Worm (Caenorhabditis elegans) whole organism, young adult: ENCODE measurements around the gene sre-40.

Experiments used
- F33H1.4 ChIP-seq: fragments of 200-800 bp; sonication (Bioruptor generic); IDR thresholded peaks from 2 replicates; pipeline ENCODE4 v1.3.6; 2022; ENCODE audit warnings: missing genetic modification reagents, missing genetic modification characterization, missing compliant biosample characterization
- F49E8.2 ChIP-seq: sonication (generic microtip); optimal IDR thresholded peaks from 3 replicates; lab custom pipeline; 2017; ENCODE audit warnings: missing genetic modification characterization, mild to moderate bottlenecking, missing compliant biosample characterization, antibody characterized with exemption, moderate library complexity; ENCODE audit not compliant: insufficient read depth
- K11D2.4 ChIP-seq: fragments of 200-800 bp; sonication (Bioruptor generic); IDR thresholded peaks from 2 replicates; pipeline ENCODE4 v1.3.6; 2022; ENCODE audit warnings: missing genetic modification reagents, missing genetic modification characterization, missing compliant biosample characterization
- ZK185.1 ChIP-seq: sonication (generic microtip); optimal IDR thresholded peaks from 2 replicates; lab custom pipeline; 2016; ENCODE audit warnings: mild to moderate bottlenecking, missing genetic modification characterization, missing compliant biosample characterization; ENCODE audit not compliant: poor library complexity, severe bottlenecking
- athp-1 ChIP-seq: sonication (generic microtip); optimal IDR thresholded peaks from 2 replicates; lab custom pipeline; 2017; ENCODE audit warnings: mild to moderate bottlenecking, missing genetic modification characterization, missing compliant biosample characterization
- ceh-40 ChIP-seq: fragments of 200-800 bp; sonication (Bioruptor generic); IDR thresholded peaks from 2 replicates; pipeline ENCODE4 v1.3.6; 2022; ENCODE audit warnings: missing genetic modification characterization, missing compliant biosample characterization
- mxl-1 ChIP-seq: sonication (generic microtip); optimal IDR thresholded peaks from 2 replicates; lab custom pipeline; 2016; ENCODE audit warnings: missing genetic modification characterization, missing compliant biosample characterization
- nfya-2 ChIP-seq: fragments of 200-800 bp; sonication (Bioruptor generic); IDR thresholded peaks from 2 replicates; pipeline ENCODE4 v1.3.6; 2022; ENCODE audit warnings: missing genetic modification reagents, missing genetic modification characterization, missing compliant biosample characterization
- nfyb-1 ChIP-seq: fragments of 200-800 bp; sonication (Bioruptor generic); IDR thresholded peaks from 2 replicates; pipeline ENCODE4 v1.3.6; 2022; ENCODE audit warnings: missing genetic modification reagents, missing genetic modification characterization, missing compliant biosample characterization
- sea-2 ChIP-seq: fragments of 200-800 bp; sonication (Bioruptor generic); IDR thresholded peaks from 2 replicates; pipeline ENCODE4 v1.3.6; 2022; ENCODE audit warnings: missing genetic modification characterization, missing compliant biosample characterization
- snpc-1.1 ChIP-seq: sonication (generic microtip); optimal IDR thresholded peaks from 2 replicates; lab custom pipeline; 2017; ENCODE audit warnings: missing genetic modification characterization, mild to moderate bottlenecking, missing compliant biosample characterization, antibody characterized with exemption, moderate library complexity, missing genotype, missing genetic modification reagents; ENCODE audit not compliant: insufficient read depth
- snpc-4 ChIP-seq, 5 experiments: fragments of 150-350 bp in 1 of 5; sonication (generic microtip) in 4 of 5; optimal IDR thresholded peaks; 2 replicates each; lab custom pipeline; 2014 to 2018; ENCODE audit warnings: missing genetic modification characterization in 5 of 5, missing biosample characterization in 3 of 5, antibody characterized with exemption in 2 of 5, mild to moderate bottlenecking in 2 of 5, missing compliant biosample characterization in 2 of 5, missing genotype in 2 of 5, moderate library complexity in 2 of 5, missing genetic modification reagents in 1 of 5
- unc-130 ChIP-seq: sonication (generic microtip); optimal IDR thresholded peaks from 2 replicates; lab custom pipeline; 2016; ENCODE audit warnings: missing genetic modification reagents, missing genetic modification characterization, missing compliant biosample characterization
- ztf-18 ChIP-seq: sonication (generic microtip); optimal IDR thresholded peaks from 2 replicates; lab custom pipeline; 2016; ENCODE audit warnings: missing genotype, mild to moderate bottlenecking, missing genetic modification characterization, missing compliant biosample characterization

DNA sequence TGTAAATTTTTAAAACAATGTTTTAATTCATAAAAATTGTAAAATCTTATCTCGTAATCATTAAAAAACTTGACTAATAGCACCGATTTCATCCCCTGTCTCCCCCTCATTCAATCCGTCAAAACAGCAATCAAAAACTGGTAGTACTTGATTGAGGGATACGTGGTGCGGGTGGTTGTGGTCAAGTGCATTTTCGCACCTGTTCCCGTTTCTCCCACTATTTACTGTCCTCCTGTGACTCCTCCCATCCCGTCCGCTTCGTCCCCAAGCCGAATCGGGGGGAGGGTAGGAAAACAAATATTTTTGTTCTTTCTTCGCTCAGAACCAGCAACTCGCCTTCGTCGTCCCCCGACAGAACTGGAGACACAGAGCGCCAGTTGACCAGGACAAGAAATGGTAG lies 34.8 kb downstream of the sre-40 start, which contains the start of gene lgc-27:
- TF ChIP-seq snpc-1.1 (tag; lab: Kevin White, UChicago) (no peak), mxl-1 (tag; lab: Kevin White, UChicago) (no peak), snpc-4 (GFP tag; optimal IDR thresholded peaks at IDR 0.05; lab: Kevin White, UChicago) (no peak), snpc-4 (tag; optimal IDR thresholded peaks at IDR 0.05; lab: Kevin White, UChicago) (no peak), ZK185.1 (no peak), K11D2.4 (GFP tag; lab: Robert Waterston, UW) (no peak), ceh-40 (GFP tag; lab: Robert Waterston, UW) (no peak), F49E8.2 (tag; lab: Kevin White, UChicago) (no peak), ztf-18 (tag; lab: Kevin White, UChicago) (no peak), F33H1.4 (GFP tag; lab: Robert Waterston, UW) (no peak), nfyb-1 (no peak), athp-1 (tag; lab: Kevin White, UChicago) (no peak), unc-130 (no peak), nfya-2 (GFP tag; lab: Robert Waterston, UW) (no peak), sea-2 (no peak)
